Worm (Caenorhabditis elegans) whole organism, L4/young adult: Measurements from ENCODE around the gene nspf-2.

Source experiments
- W03F9.2 ChIP-seq: fragments of 150-350 bp; optimal IDR thresholded peaks from 2 replicates; lab custom pipeline; 2014; ENCODE audit warnings: missing biosample characterization, missing genetic modification characterization
- dao-5 ChIP-seq: sonication (generic microtip); optimal IDR thresholded peaks from 2 replicates; lab custom pipeline; 2016; ENCODE audit warnings: missing genotype, missing genetic modification characterization, moderate library complexity, missing compliant biosample characterization
- him-1 ChIP-seq: sonication (generic microtip); optimal IDR thresholded peaks from 2 replicates; lab custom pipeline; 2016; ENCODE audit warnings: missing genotype, missing genetic modification reagents, missing genetic modification characterization, missing compliant biosample characterization

DNA sequence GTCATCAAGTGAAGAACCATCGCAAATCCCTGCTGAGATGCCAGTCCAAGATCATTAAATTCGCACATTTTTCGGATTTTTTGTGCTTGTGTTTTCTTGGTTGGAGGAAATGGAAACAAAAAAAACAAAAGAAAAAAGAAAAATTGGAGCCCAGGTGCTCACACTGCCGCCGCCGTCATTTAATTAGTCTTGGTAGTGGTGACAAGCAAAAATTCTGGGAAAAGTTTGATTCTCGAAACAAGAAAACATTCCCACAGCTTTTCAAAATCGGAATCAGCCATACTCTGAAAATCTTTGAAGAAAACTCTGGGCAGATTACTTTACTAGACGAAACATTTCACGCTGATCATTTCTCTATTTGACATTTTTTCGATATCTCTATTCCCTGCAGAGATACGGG, 16.5 kb downstream of the nspf-2 start, which contains the start of gene srh-128:
- TF ChIP-seq him-1 (tag; lab: Kevin White, UChicago), result no peak
- TF ChIP-seq dao-5, result no peak
- no peak for TF ChIP-seq W03F9.2 (tag; lab: Kevin White, UChicago)
